Fruit fly (Drosophila melanogaster) whole organism: ENCODE results near the gene CG32537.

ENCODE experiments used
- CG8478 ChIP-seq: fragments of >200 bp; optimal IDR thresholded peaks from 2 replicates; lab custom pipeline; 2018; ENCODE audit warnings: inconsistent platforms
- Dll ChIP-seq: fragments of >200 bp; optimal IDR thresholded peaks from 2 replicates; lab custom pipeline; 2017
- EcR ChIP-seq, 2 experiments: fragments of >200 bp; optimal IDR thresholded peaks; 2 replicates each; lab custom pipeline; 2017; ENCODE audit warnings: missing biosample characterization in 2 of 2, missing genetic modification characterization in 2 of 2, missing genetic modification reagents in 2 of 2
- pan ChIP-seq: fragments of >200 bp; optimal IDR thresholded peaks from 2 replicates; lab custom pipeline; 2017
- psq ChIP-seq: fragments of >200 bp; optimal IDR thresholded peaks from 2 replicates; lab custom pipeline; 2017
- usp ChIP-seq: fragments of >200 bp; optimal IDR thresholded peaks from 2 replicates; lab custom pipeline; 2017; ENCODE audit warnings: missing biosample characterization, missing genetic modification characterization, mixed read lengths

- TF ChIP-seq usp (GFP tag; lab: Kevin White, UChicago), result no peak
- TF ChIP-seq Dll, result no peak
- no peak for TF ChIP-seq psq (lab: Kevin White, UChicago)
- TF ChIP-seq pan (lab: Kevin White, UChicago), result no peak
- no peak for TF ChIP-seq CG8478 (lab: Kevin White, UChicago)
- no peak for TF ChIP-seq EcR (GFP tag; optimal IDR thresholded peaks at IDR 0.05; lab: Kevin White, UChicago)
Observed at dm6 chrX:19286235-19286634, 9.9 kb upstream of the CG32537 start.
